Fruit fly (Drosophila melanogaster) whole organism, embryonic: ENCODE data around the gene Tre1.
A peak's percentile ranks its signal among the peaks of the same experiment; 100 is the strongest.

ENCODE experiments used
- Adf1 ChIP-seq: fragments of 200-800 bp; sonication (Bioruptor generic); IDR thresholded peaks from 2 replicates; pipeline ENCODE4 v1.3.6; 2022; ENCODE audit warnings: missing biosample characterization, missing genetic modification characterization
- B-H2 ChIP-seq: fragments of 200-800 bp; sonication (Bioruptor generic); optimal IDR thresholded peaks from 2 replicates; lab custom pipeline; 2018; ENCODE audit warnings: missing biosample characterization, mild to moderate bottlenecking, missing genetic modification characterization
- CG10209 ChIP-seq: fragments of 200-800 bp; sonication (Bioruptor generic); optimal IDR thresholded peaks from 3 replicates; lab custom pipeline; 2017; ENCODE audit warnings: missing biosample characterization, mild to moderate bottlenecking, missing genetic modification characterization, missing genetic modification reagents
- CG10274 ChIP-seq: fragments of 200-800 bp; sonication (Bioruptor generic); optimal IDR thresholded peaks from 3 replicates; lab custom pipeline; 2017; ENCODE audit warnings: missing biosample characterization, mild to moderate bottlenecking, missing genetic modification characterization
- CG11504 ChIP-seq: fragments of 200-800 bp; sonication (Bioruptor generic); optimal IDR thresholded peaks from 3 replicates; lab custom pipeline; 2019; ENCODE audit warnings: missing biosample characterization, mild to moderate bottlenecking, missing genetic modification characterization, moderate library complexity
- CG1233 ChIP-seq: fragments of 200-800 bp; sonication (Bioruptor generic); optimal IDR thresholded peaks from 4 replicates; lab custom pipeline; 2018; ENCODE audit warnings: missing biosample characterization, mild to moderate bottlenecking, missing genetic modification characterization
- CG13296 ChIP-seq: fragments of 200-800 bp; sonication (Bioruptor generic); optimal IDR thresholded peaks from 3 replicates; lab custom pipeline; 2018; ENCODE audit warnings: missing biosample characterization, mild to moderate bottlenecking, missing genetic modification characterization
- CG13775 ChIP-seq: fragments of 200-800 bp; sonication (Bioruptor generic); optimal IDR thresholded peaks from 3 replicates; lab custom pipeline; 2017; ENCODE audit warnings: missing biosample characterization, mild to moderate bottlenecking, missing genetic modification characterization
- CG13894 ChIP-seq: fragments of 200-800 bp; sonication (Bioruptor generic); optimal IDR thresholded peaks from 3 replicates; lab custom pipeline; 2018; ENCODE audit warnings: missing biosample characterization, mild to moderate bottlenecking, missing genetic modification characterization, moderate library complexity
- CG14014 ChIP-seq: fragments of 200-800 bp; sonication (Bioruptor generic); IDR thresholded peaks from 2 replicates; pipeline ENCODE4 v1.3.6; 2022; ENCODE audit warnings: missing biosample characterization, missing genetic modification characterization
- CG15269 ChIP-seq: fragments of 200-800 bp; sonication (Bioruptor generic); optimal IDR thresholded peaks from 2 replicates; lab custom pipeline; 2018; ENCODE audit warnings: missing biosample characterization, mild to moderate bottlenecking, missing genetic modification characterization, moderate library complexity
- CG1602 ChIP-seq: fragments of 200-800 bp; sonication (Bioruptor generic); optimal IDR thresholded peaks from 3 replicates; lab custom pipeline; 2016; ENCODE audit warnings: missing biosample characterization, missing genetic modification characterization
- CG18599 ChIP-seq: fragments of 200-800 bp; sonication (Bioruptor generic); optimal IDR thresholded peaks from 3 replicates; lab custom pipeline; 2017; ENCODE audit warnings: missing biosample characterization, missing genetic modification characterization, mild to moderate bottlenecking, moderate library complexity, missing genetic modification reagents
- CG31365 ChIP-seq: fragments of 200-800 bp; sonication (Bioruptor generic); optimal IDR thresholded peaks from 2 replicates; lab custom pipeline; 2018; ENCODE audit warnings: missing biosample characterization, mild to moderate bottlenecking, missing genetic modification characterization
- CG3163 ChIP-seq: fragments of 200-800 bp; sonication (Bioruptor generic); optimal IDR thresholded peaks from 3 replicates; lab custom pipeline; 2016; ENCODE audit warnings: missing biosample characterization, missing genetic modification characterization
- CG3847 ChIP-seq: fragments of 200-800 bp; sonication (Bioruptor generic); IDR thresholded peaks from 2 replicates; pipeline ENCODE4 v1.3.6; 2022; ENCODE audit warnings: missing biosample characterization, missing genetic modification characterization
- CG42726 ChIP-seq: fragments of 200-800 bp; sonication (Bioruptor generic); IDR thresholded peaks from 2 replicates; pipeline ENCODE4 v1.3.6; 2022; ENCODE audit warnings: missing biosample characterization, missing genetic modification characterization; ENCODE audit not compliant: partially characterized antibody
- CG7987 ChIP-seq: fragments of 200-800 bp; sonication (Bioruptor generic); optimal IDR thresholded peaks from 2 replicates; lab custom pipeline; 2018; ENCODE audit warnings: missing biosample characterization, mild to moderate bottlenecking, missing genetic modification characterization, moderate library complexity
- CG8478 ChIP-seq: fragments of >200 bp; optimal IDR thresholded peaks from 2 replicates; lab custom pipeline; 2018
- CG9876 ChIP-seq: fragments of 200-800 bp; sonication (Bioruptor generic); optimal IDR thresholded peaks from 2 replicates; lab custom pipeline; 2016; ENCODE audit warnings: missing biosample characterization, missing genetic modification characterization
- Dad ChIP-seq: fragments of 200-800 bp; sonication (Bioruptor generic); optimal IDR thresholded peaks from 3 replicates; lab custom pipeline; 2016; ENCODE audit warnings: missing biosample characterization, missing genetic modification characterization
- Ets65A ChIP-seq: fragments of 200-800 bp; sonication (Bioruptor generic); peaks from one replicate; lab custom pipeline; 2016; ENCODE audit warnings: missing biosample characterization, missing genetic modification characterization
- Fer1 ChIP-seq: fragments of 200-800 bp; sonication (Bioruptor generic); optimal IDR thresholded peaks from 2 replicates; lab custom pipeline; 2017; ENCODE audit warnings: missing biosample characterization, mild to moderate bottlenecking, missing genetic modification characterization
- HHEX ChIP-seq: fragments of 200-800 bp; sonication (Bioruptor generic); optimal IDR thresholded peaks from 3 replicates; lab custom pipeline; 2017; ENCODE audit warnings: missing biosample characterization, mild to moderate bottlenecking, missing genetic modification characterization, missing genetic modification reagents
- Hr39 ChIP-seq: fragments of >200 bp; optimal IDR thresholded peaks from 2 replicates; lab custom pipeline; 2017
- Meics ChIP-seq: fragments of 200-800 bp; sonication (Bioruptor generic); optimal IDR thresholded peaks from 2 replicates; lab custom pipeline; 2017; ENCODE audit warnings: missing biosample characterization, mild to moderate bottlenecking, missing genetic modification characterization
- Mes4 ChIP-seq: fragments of 200-800 bp; sonication (Bioruptor generic); optimal IDR thresholded peaks from 2 replicates; lab custom pipeline; 2016; ENCODE audit warnings: missing biosample characterization, missing genetic modification characterization
- Nf-YC ChIP-seq: fragments of 200-800 bp; optimal IDR thresholded peaks from 3 replicates; lab custom pipeline; 2019; ENCODE audit warnings: missing biosample characterization, mild to moderate bottlenecking, missing genetic modification characterization, moderate library complexity
- NfI ChIP-seq: fragments of 200-800 bp; sonication (Bioruptor generic); optimal IDR thresholded peaks from 3 replicates; lab custom pipeline; 2018; ENCODE audit warnings: missing biosample characterization, mild to moderate bottlenecking, missing genetic modification characterization, moderate library complexity
- Oaz ChIP-seq: fragments of 200-800 bp; sonication (Bioruptor generic); IDR thresholded peaks from 2 replicates; pipeline ENCODE4 v1.3.6; 2022; ENCODE audit warnings: missing biosample characterization, missing genetic modification characterization
- Taf1 ChIP-seq: fragments of 200-800 bp; sonication (Bioruptor generic); IDR thresholded peaks from 2 replicates; pipeline ENCODE4 v1.3.6; 2022; ENCODE audit warnings: missing biosample characterization, missing genetic modification characterization
- YL-1 ChIP-seq: fragments of 200-800 bp; sonication (Bioruptor generic); optimal IDR thresholded peaks from 3 replicates; lab custom pipeline; 2017; ENCODE audit warnings: missing biosample characterization, mild to moderate bottlenecking, missing genetic modification characterization
- ase ChIP-seq: fragments of 200-800 bp; sonication (Bioruptor generic); IDR thresholded peaks from 3 replicates; pipeline ENCODE4 v1.3.6; 2022; ENCODE audit warnings: missing biosample characterization, missing genetic modification characterization
- chm ChIP-seq: fragments of 200-800 bp; sonication (Bioruptor generic); IDR thresholded peaks from 2 replicates; pipeline ENCODE4 v1.3.6; 2022; ENCODE audit warnings: missing biosample characterization, missing genetic modification characterization
- gcm2 ChIP-seq: fragments of 200-800 bp; sonication (Bioruptor generic); optimal IDR thresholded peaks from 2 replicates; lab custom pipeline; 2016; ENCODE audit warnings: missing biosample characterization, missing genetic modification characterization
- hth ChIP-seq: fragments of >200 bp; optimal IDR thresholded peaks from 2 replicates; lab custom pipeline; 2017; ENCODE audit warnings: inconsistent platforms
- lola ChIP-seq, 3 experiments: fragments of >200 bp in 2 of 3; fragments of 200-800 bp in 1 of 3; sonication (Bioruptor generic) in 1 of 3; optimal IDR thresholded peaks; 2 replicates each; lab custom pipeline; 2017 to 2019; ENCODE audit warnings: missing biosample characterization in 3 of 3, missing genetic modification characterization in 3 of 3, mild to moderate bottlenecking in 1 of 3, moderate library complexity in 1 of 3
- nau ChIP-seq: fragments of 200-800 bp; sonication (Bioruptor generic); optimal IDR thresholded peaks from 3 replicates; lab custom pipeline; 2017; ENCODE audit warnings: missing biosample characterization, mild to moderate bottlenecking, missing genetic modification characterization, missing genetic modification reagents
- pan ChIP-seq, 4 experiments: fragments of >200 bp in 3 of 4; fragments of 200-800 bp in 1 of 4; sonication (Bioruptor generic) in 1 of 4; optimal IDR thresholded peaks in 3 of 4; IDR thresholded peaks in 1 of 4; 2 replicates each; pipeline versions ENCODE4 v1.3.6 to Lab custom; 2017 to 2022; ENCODE audit warnings: missing biosample characterization in 2 of 4, missing genetic modification characterization in 2 of 4, mixed read lengths in 1 of 4
- peb ChIP-seq: fragments of 200-800 bp; sonication (Bioruptor generic); IDR thresholded peaks from 2 replicates; pipeline ENCODE4 v1.3.6; 2022; ENCODE audit warnings: missing biosample characterization, missing genetic modification characterization
- pfk ChIP-seq: fragments of 200-800 bp; sonication (Bioruptor generic); optimal IDR thresholded peaks from 2 replicates; lab custom pipeline; 2018; ENCODE audit warnings: missing biosample characterization, mild to moderate bottlenecking, missing genetic modification characterization, moderate library complexity
- pita ChIP-seq: fragments of 200-800 bp; sonication (Bioruptor generic); optimal IDR thresholded peaks from 2 replicates; lab custom pipeline; 2017; ENCODE audit warnings: missing biosample characterization, mild to moderate bottlenecking, missing genetic modification characterization
- pzg ChIP-seq: fragments of 200-800 bp; sonication (Bioruptor generic); optimal IDR thresholded peaks from 3 replicates; lab custom pipeline; 2018; ENCODE audit warnings: missing biosample characterization, mild to moderate bottlenecking, missing genetic modification characterization, moderate library complexity
- schlank ChIP-seq: fragments of 200-800 bp; sonication (Bioruptor generic); optimal IDR thresholded peaks from 2 replicates; lab custom pipeline; 2018; ENCODE audit warnings: missing biosample characterization, mild to moderate bottlenecking, missing genetic modification characterization
- sens-2 ChIP-seq: fragments of 200-800 bp; sonication (Bioruptor generic); IDR thresholded peaks from 2 replicates; pipeline ENCODE4 v1.3.6; 2022; ENCODE audit warnings: missing biosample characterization, missing genetic modification characterization
- so ChIP-seq: fragments of 200-800 bp; sonication (Bioruptor generic); IDR thresholded peaks from 3 replicates; pipeline ENCODE4 v1.3.6; 2022; ENCODE audit warnings: missing biosample characterization, missing genetic modification characterization
- stc ChIP-seq: fragments of 200-800 bp; sonication (Bioruptor generic); IDR thresholded peaks from 2 replicates; pipeline ENCODE4 v1.3.6; 2022; ENCODE audit warnings: missing biosample characterization, missing genetic modification characterization
- tap ChIP-seq: fragments of 200-800 bp; optimal IDR thresholded peaks from 3 replicates; lab custom pipeline; 2019; ENCODE audit warnings: missing biosample characterization, mild to moderate bottlenecking, missing genetic modification characterization, moderate library complexity
- vnd ChIP-seq: fragments of 200-800 bp; sonication (Bioruptor generic); IDR thresholded peaks from 3 replicates; pipeline ENCODE4 v1.3.6; 2022; ENCODE audit warnings: missing biosample characterization, missing genetic modification characterization; ENCODE audit not compliant: partially characterized antibody
- wdn ChIP-seq: fragments of 200-800 bp; sonication (Bioruptor generic); IDR thresholded peaks from 2 replicates; pipeline ENCODE4 v1.3.6; 2022; ENCODE audit warnings: missing biosample characterization, missing genetic modification characterization
- zf30C ChIP-seq: fragments of 200-800 bp; sonication (Bioruptor generic); optimal IDR thresholded peaks from 3 replicates; lab custom pipeline; 2018; ENCODE audit warnings: missing biosample characterization, mild to moderate bottlenecking, missing genetic modification characterization

Gene Tre1

DNA sequence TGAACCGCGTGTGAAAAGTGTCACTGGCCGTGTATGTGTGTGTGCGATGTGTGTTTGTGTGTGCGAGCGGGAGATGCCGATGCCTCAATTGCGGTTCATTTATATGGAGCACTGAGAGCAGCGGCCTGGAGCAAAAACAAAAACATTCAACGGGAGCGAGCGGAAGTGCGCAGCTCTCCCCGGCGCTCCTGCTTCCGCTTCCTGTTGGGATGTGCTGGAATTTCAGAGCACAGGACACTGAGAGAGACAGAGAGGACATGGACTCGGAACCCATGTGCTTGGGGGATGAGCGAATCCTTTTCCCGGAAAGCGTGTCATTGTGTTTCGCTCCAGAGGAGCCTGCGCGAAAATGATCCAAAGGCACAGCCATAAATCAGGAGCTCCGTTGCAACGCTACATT is 15.6 kb downstream of the Tre1 start (continued):
- TF ChIP-seq pita (GFP tag; lab: Kevin White, UChicago) = no peak
- TF ChIP-seq Dad (GFP tag; lab: Kevin White, UChicago) = no peak
- TF ChIP-seq HHEX = peak; percentile 51
- peak; percentile 23 for TF ChIP-seq zf30C
- TF ChIP-seq Mes4 = no peak
- TF ChIP-seq CG18599 (GFP tag; lab: Kevin White, UChicago) = peak; percentile 76
- TF ChIP-seq Meics (GFP tag; lab: Kevin White, UChicago) = peak; percentile 44
- no peak for TF ChIP-seq hth
- TF ChIP-seq NfI (GFP tag; lab: Kevin White, UChicago) = peak; percentile 23
- no peak for TF ChIP-seq nau (GFP tag; lab: Kevin White, UChicago)
- no peak for TF ChIP-seq CG1602 (GFP tag; lab: Kevin White, UChicago)
- peak; percentile 48 for TF ChIP-seq CG7987 (GFP tag; lab: Kevin White, UChicago)
- peak; percentile 70 for TF ChIP-seq Ets65A (GFP tag; lab: Kevin White, UChicago)
- TF ChIP-seq Adf1 (GFP tag; lab: Robert Waterston, UW) = no peak
- no peak for TF ChIP-seq CG3163
- no peak for TF ChIP-seq vnd (GFP tag; lab: Robert Waterston, UW)
- no peak for TF ChIP-seq wdn (GFP tag; lab: Robert Waterston, UW)
- peak; percentile 68 for TF ChIP-seq pfk
- TF ChIP-seq CG15269 (tag; lab: Kevin White, UChicago) = peak; percentile 32
- TF ChIP-seq CG8478 = no peak
- TF ChIP-seq schlank (tag; lab: Kevin White, UChicago) = peak; percentile 63
- peak; percentile 22 for TF ChIP-seq CG1233 (GFP tag; lab: Kevin White, UChicago)
- TF ChIP-seq YL-1 (GFP tag; lab: Kevin White, UChicago) = peak; percentile 29
- no peak for TF ChIP-seq CG10209
- TF ChIP-seq tap (tag; lab: Kevin White, UChicago) = no peak
- TF ChIP-seq CG31365 (tag; lab: Kevin White, UChicago) = peak; percentile 50
- TF ChIP-seq pzg (GFP tag; lab: Kevin White, UChicago) = peak; percentile 0
- no peak for TF ChIP-seq Hr39 (lab: Kevin White, UChicago)
- TF ChIP-seq so (GFP tag; lab: Robert Waterston, UW) = 0 out of 3 replicates have a peak, but pooled peaks have one; percentile 13
- TF ChIP-seq pan (optimal IDR thresholded peaks at IDR 0.05; lab: Kevin White, UChicago) = no peak
- no peak for TF ChIP-seq pan (GFP tag; optimal IDR thresholded peaks at IDR 0.05 in 1 of 2, IDR thresholded peaks at IDR 0.05 in 1 of 2)
- no peak for TF ChIP-seq CG42726 (GFP tag; lab: Robert Waterston, UW)
- no peak for TF ChIP-seq sens-2 (GFP tag; lab: Robert Waterston, UW)
- no peak for TF ChIP-seq lola (GFP tag; optimal IDR thresholded peaks at IDR 0.05; lab: Kevin White, UChicago)
- TF ChIP-seq B-H2 (GFP tag; lab: Kevin White, UChicago) = peak; percentile 28
- TF ChIP-seq Taf1 (GFP tag; lab: Robert Waterston, UW) = no peak
- TF ChIP-seq Nf-YC = peak; percentile 20
- TF ChIP-seq Fer1 = peak; percentile 82
- no peak for TF ChIP-seq CG11504 (tag; lab: Kevin White, UChicago)
- no peak for TF ChIP-seq CG3847
- peak; percentile 74 for TF ChIP-seq CG13296
- TF ChIP-seq CG10274 (GFP tag; lab: Kevin White, UChicago) = no peak
- peak; percentile 42 for TF ChIP-seq CG13894 (tag; lab: Kevin White, UChicago)
- TF ChIP-seq peb (GFP tag; lab: Robert Waterston, UW) = no peak
- peak; percentile 10; the same call in 1 of the 2 replicates for TF ChIP-seq CG14014
- TF ChIP-seq CG13775 (GFP tag; lab: Kevin White, UChicago) = no peak
- TF ChIP-seq chm (GFP tag; lab: Robert Waterston, UW) = peak; percentile 56; the same call in 1 of the 2 replicates
- TF ChIP-seq stc (GFP tag; lab: Robert Waterston, UW) = peak; percentile 15; the same call in 1 of the 2 replicates
- TF ChIP-seq Oaz (GFP tag; lab: Robert Waterston, UW) = no peak
- TF ChIP-seq gcm2 (GFP tag; lab: Kevin White, UChicago) = no peak
- TF ChIP-seq CG9876 (GFP tag; lab: Kevin White, UChicago) = no peak
- TF ChIP-seq ase = no peak
